Fruit fly (Drosophila melanogaster) whole organism: Measurements from ENCODE around the gene Pez.

Source experiments
- Dll ChIP-seq: fragments of >200 bp; optimal IDR thresholded peaks from 2 replicates; lab custom pipeline; 2017
- usp ChIP-seq: fragments of >200 bp; optimal IDR thresholded peaks from 2 replicates; lab custom pipeline; 2017; ENCODE audit warnings: missing biosample characterization, missing genetic modification characterization, mixed read lengths

DNA sequence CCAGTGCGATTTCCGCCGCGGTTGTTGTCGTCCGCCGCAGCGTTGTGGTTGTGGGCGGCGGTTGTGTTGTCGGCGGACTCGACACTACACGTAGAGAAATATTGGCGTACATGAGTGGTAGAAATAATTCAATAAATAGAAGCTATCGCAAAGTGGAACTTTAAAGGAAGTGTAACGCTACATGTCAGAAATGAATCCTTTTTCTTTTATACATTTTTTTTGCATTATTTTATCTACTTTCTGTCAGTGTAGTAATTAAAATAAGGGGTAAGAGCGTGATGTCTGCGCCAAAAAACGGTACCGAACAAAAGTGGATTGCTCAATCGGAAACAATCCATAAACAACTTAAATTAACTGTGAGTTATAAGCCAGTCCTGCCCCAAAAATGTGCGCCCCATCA, 40.7 kb upstream of the Pez start:
- TF ChIP-seq usp (GFP tag; lab: Kevin White, UChicago) (no peak), Dll (no peak)
